Worm (Caenorhabditis elegans): ENCODE data around the gene fbxb-84.

- no peak for TF ChIP-seq nhr-77 (tag; optimal IDR thresholded peaks at IDR 0.05)
- no peak for TF ChIP-seq ama-1 (optimal IDR thresholded peaks at IDR 0.05)
- TF ChIP-seq lin-29 (GFP tag; IDR thresholded peaks at IDR 0.05): no peak
- no peak for TF ChIP-seq nhr-25 (tag; optimal IDR thresholded peaks at IDR 0.05; ENCODE audit: borderline replicate concordance, insufficient read depth)
- no peak for TF ChIP-seq mxl-2 (GFP tag; conservative IDR thresholded peaks at IDR 0.05)
- no peak for TF ChIP-seq nhr-10 (tag; optimal IDR thresholded peaks at IDR 0.05)
- TF ChIP-seq unc-130 (GFP tag; optimal IDR thresholded peaks at IDR 0.05): no peak
- no peak for TF ChIP-seq ztf-11 (tag; optimal IDR thresholded peaks at IDR 0.05)
- no peak for TF ChIP-seq mep-1 (tag; optimal IDR thresholded peaks at IDR 0.05)
- TF ChIP-seq zfp-2 (tag; optimal IDR thresholded peaks at IDR 0.05): no peak
- peak in 1 of 2 experiments; percentile 60 for TF ChIP-seq unc-62 (GFP tag; optimal IDR thresholded peaks at IDR 0.05 in 1 of 2)
- no peak for TF ChIP-seq unc-62 (tag; optimal IDR thresholded peaks at IDR 0.05)
- TF ChIP-seq pqm-1 (tag; optimal IDR thresholded peaks at IDR 0.05): no peak
These were observed 2.9 kb upstream of the fbxb-84 start for ce11 chrIII:149132-149531.
